Worm (Caenorhabditis elegans) whole organism, late embryonic: ENCODE data around the gene K07E3.1.
A peak's percentile ranks its signal among the peaks of the same experiment; 100 is the strongest.

ENCODE experiments used
- C08G9.2 ChIP-seq: sonication (generic microtip); optimal IDR thresholded peaks from 2 replicates; lab custom pipeline; 2016; ENCODE audit warnings: mild to moderate bottlenecking, missing genetic modification characterization, moderate library complexity, missing compliant biosample characterization
- F13H6.1 ChIP-seq: sonication (generic microtip); optimal IDR thresholded peaks from 2 replicates; lab custom pipeline; 2016; ENCODE audit warnings: missing genetic modification characterization, missing compliant biosample characterization
- K02D7.2 ChIP-seq: sonication (generic microtip); optimal IDR thresholded peaks from 2 replicates; lab custom pipeline; 2017; ENCODE audit warnings: mild to moderate bottlenecking, missing genetic modification characterization, missing compliant biosample characterization
- K09A11.1 ChIP-seq: sonication (generic microtip); optimal IDR thresholded peaks from 2 replicates; lab custom pipeline; 2017; ENCODE audit warnings: antibody characterized with exemption, mild to moderate bottlenecking, missing genetic modification characterization, missing compliant biosample characterization; ENCODE audit not compliant: insufficient read depth
- ceh-14 ChIP-seq: sonication (generic microtip); optimal IDR thresholded peaks from 2 replicates; lab custom pipeline; 2016; ENCODE audit warnings: missing genotype, missing genetic modification characterization, missing compliant biosample characterization
- ceh-18 ChIP-seq: sonication (generic microtip); optimal IDR thresholded peaks from 2 replicates; lab custom pipeline; 2016; ENCODE audit warnings: missing genetic modification characterization, missing compliant biosample characterization
- ceh-2 ChIP-seq: sonication (generic microtip); optimal IDR thresholded peaks from 2 replicates; lab custom pipeline; 2016; ENCODE audit warnings: missing genotype, missing genetic modification characterization, missing compliant biosample characterization
- ceh-24 ChIP-seq: sonication (generic microtip); optimal IDR thresholded peaks from 2 replicates; lab custom pipeline; 2016; ENCODE audit warnings: mild to moderate bottlenecking, missing genetic modification characterization, missing compliant biosample characterization
- ceh-30 ChIP-seq: fragments of 150-350 bp; optimal IDR thresholded peaks from 2 replicates; lab custom pipeline; 2014; ENCODE audit warnings: missing biosample characterization, missing genetic modification characterization
- ceh-34 ChIP-seq: sonication (generic microtip); optimal IDR thresholded peaks from 2 replicates; lab custom pipeline; 2016; ENCODE audit warnings: mild to moderate bottlenecking, missing genetic modification characterization, missing compliant biosample characterization
- ceh-45 ChIP-seq: fragments of 200-800 bp; sonication (Bioruptor generic); IDR thresholded peaks from 2 replicates; pipeline ENCODE4 v1.3.6; 2022; ENCODE audit warnings: missing genetic modification reagents, missing genetic modification characterization, missing compliant biosample characterization
- ceh-48 ChIP-seq: sonication (generic microtip); optimal IDR thresholded peaks from 2 replicates; lab custom pipeline; 2016; ENCODE audit warnings: missing genetic modification characterization, inconsistent platforms, missing compliant biosample characterization
- dmd-4 ChIP-seq: sonication (generic microtip); optimal IDR thresholded peaks from 2 replicates; lab custom pipeline; 2016; ENCODE audit warnings: borderline replicate concordance, missing genetic modification characterization, missing compliant biosample characterization
- elt-2 ChIP-seq: sonication (generic microtip); optimal IDR thresholded peaks from 2 replicates; lab custom pipeline; 2016; ENCODE audit warnings: missing genetic modification reagents, missing genetic modification characterization, missing compliant biosample characterization
- ets-4 ChIP-seq: sonication (generic microtip); optimal IDR thresholded peaks from 2 replicates; lab custom pipeline; 2016; ENCODE audit warnings: missing genetic modification characterization, missing compliant biosample characterization
- fax-1 ChIP-seq: sonication (generic microtip); optimal IDR thresholded peaks from 2 replicates; lab custom pipeline; 2016; ENCODE audit warnings: missing genotype, missing genetic modification characterization, missing compliant biosample characterization
- fkh-10 ChIP-seq: fragments of 150-350 bp; optimal IDR thresholded peaks from 2 replicates; lab custom pipeline; 2014; ENCODE audit warnings: missing biosample characterization, missing genetic modification reagents, missing genetic modification characterization
- fkh-6 ChIP-seq: sonication (generic microtip); optimal IDR thresholded peaks from 2 replicates; lab custom pipeline; 2016; ENCODE audit warnings: missing genetic modification characterization, missing compliant biosample characterization
- gmeb-2 ChIP-seq: sonication (generic microtip); optimal IDR thresholded peaks from 2 replicates; lab custom pipeline; 2016; ENCODE audit warnings: missing genetic modification characterization, inconsistent platforms, missing compliant biosample characterization
- hlh-30 ChIP-seq: sonication (generic microtip); optimal IDR thresholded peaks from 2 replicates; lab custom pipeline; 2017; ENCODE audit warnings: antibody characterized with exemption, missing genetic modification characterization, missing compliant biosample characterization; ENCODE audit not compliant: insufficient read depth
- madf-2 ChIP-seq: sonication (generic microtip); optimal IDR thresholded peaks from 2 replicates; lab custom pipeline; 2017; ENCODE audit warnings: missing genetic modification characterization, missing compliant biosample characterization
- mec-3 ChIP-seq: sonication (generic microtip); optimal IDR thresholded peaks from 2 replicates; lab custom pipeline; 2016; ENCODE audit warnings: borderline replicate concordance, missing genetic modification characterization, missing compliant biosample characterization
- nhr-11 ChIP-seq: fragments of 150-350 bp; optimal IDR thresholded peaks from 2 replicates; lab custom pipeline; 2014; ENCODE audit warnings: missing biosample characterization, missing genetic modification characterization
- nhr-232 ChIP-seq: sonication (generic microtip); optimal IDR thresholded peaks from 2 replicates; lab custom pipeline; 2016; ENCODE audit warnings: missing genetic modification characterization, missing compliant biosample characterization
- pag-3 ChIP-seq: sonication (generic microtip); optimal IDR thresholded peaks from 2 replicates; lab custom pipeline; 2016; ENCODE audit warnings: missing compliant biosample characterization, missing genetic modification characterization, borderline replicate concordance
- pat-9 ChIP-seq: fragments of 200-800 bp; sonication (Bioruptor generic); optimal IDR thresholded peaks from 2 replicates; lab custom pipeline; 2018; ENCODE audit warnings: mild to moderate bottlenecking, missing genetic modification characterization, moderate library complexity, missing compliant biosample characterization
- pha-2 ChIP-seq: sonication (generic microtip); optimal IDR thresholded peaks from 2 replicates; lab custom pipeline; 2017; ENCODE audit warnings: mild to moderate bottlenecking, missing genetic modification characterization, missing compliant biosample characterization
- pha-4 ChIP-seq: fragments of 150-350 bp; optimal IDR thresholded peaks from 2 replicates; lab custom pipeline; 2018; ENCODE audit warnings: missing biosample characterization, missing genetic modification reagents, missing genetic modification characterization
- rnt-1 ChIP-seq: sonication (generic microtip); optimal IDR thresholded peaks from 2 replicates; lab custom pipeline; 2016; ENCODE audit warnings: missing genetic modification characterization, missing compliant biosample characterization
- sox-2 ChIP-seq: fragments of 200-800 bp; sonication (Bioruptor generic); IDR thresholded peaks from 2 replicates; pipeline ENCODE4 v1.3.6; 2022; ENCODE audit warnings: missing genetic modification reagents, missing genetic modification characterization, missing compliant biosample characterization
- syd-9 ChIP-seq: sonication (generic microtip); optimal IDR thresholded peaks from 2 replicates; lab custom pipeline; 2016; ENCODE audit warnings: mild to moderate bottlenecking, missing genetic modification characterization, moderate library complexity, missing compliant biosample characterization
- tbx-2 ChIP-seq: sonication (generic microtip); optimal IDR thresholded peaks from 2 replicates; lab custom pipeline; 2016; ENCODE audit warnings: missing genetic modification characterization, missing compliant biosample characterization
- tbx-7 ChIP-seq: sonication (generic microtip); optimal IDR thresholded peaks from 2 replicates; lab custom pipeline; 2016; ENCODE audit warnings: missing genotype, missing genetic modification characterization, missing compliant biosample characterization
- unc-42 ChIP-seq: sonication (generic microtip); optimal IDR thresholded peaks from 2 replicates; lab custom pipeline; 2016; ENCODE audit warnings: missing genotype, missing genetic modification characterization, missing compliant biosample characterization
- unc-55 ChIP-seq: sonication (generic microtip); optimal IDR thresholded peaks from 2 replicates; lab custom pipeline; 2017; ENCODE audit warnings: missing biosample characterization, missing genetic modification reagents, missing genetic modification characterization
- ztf-16 ChIP-seq: sonication (generic microtip); optimal IDR thresholded peaks from 2 replicates; lab custom pipeline; 2017; ENCODE audit warnings: missing genetic modification characterization, missing compliant biosample characterization

K07E3.1 gene

ce11 chrX:8082703-8083102 lies 27.5 kb upstream of the K07E3.1 start:
- no peak for TF ChIP-seq ztf-16
- no peak for TF ChIP-seq ceh-34 (tag; lab: Kevin White, UChicago)
- TF ChIP-seq unc-42 (tag; lab: Kevin White, UChicago) = no peak
- no peak for TF ChIP-seq nhr-11 (tag; lab: Kevin White, UChicago)
- no peak for TF ChIP-seq unc-55 (GFP tag; lab: Kevin White, UChicago)
- no peak for TF ChIP-seq ceh-14 (tag; lab: Kevin White, UChicago)
- no peak for TF ChIP-seq ceh-48 (tag; lab: Kevin White, UChicago)
- no peak for TF ChIP-seq madf-2 (tag; lab: Kevin White, UChicago)
- no peak for TF ChIP-seq fkh-10
- TF ChIP-seq ceh-45 (GFP tag; lab: Robert Waterston, UW) = no peak
- no peak for TF ChIP-seq fkh-6 (tag; lab: Kevin White, UChicago)
- no peak for TF ChIP-seq ceh-24
- TF ChIP-seq pha-2 = no peak
- no peak for TF ChIP-seq syd-9 (tag; lab: Kevin White, UChicago)

- TF ChIP-seq ceh-45 (GFP tag; lab: Robert Waterston, UW) = no peak
- TF ChIP-seq sox-2 (GFP tag; lab: Robert Waterston, UW) = no peak
- no peak for TF ChIP-seq mec-3 (tag; lab: Kevin White, UChicago)
Measured at ce11 chrX:8083330-8083729, 26.9 kb upstream of the K07E3.1 start.

- TF ChIP-seq elt-2 (peak; percentile 22), hlh-30 (peak; percentile 13), rnt-1 (no peak)
Measured at ce11 chrX:8083919-8084318, 26.3 kb upstream of the K07E3.1 start, which contains the start of gene K07E3.4. K07E3.4 (minus strand) TSS chrX:8084018.

- no peak for TF ChIP-seq gmeb-2 (tag; lab: Kevin White, UChicago)
- no peak for TF ChIP-seq pag-3
- TF ChIP-seq C08G9.2 (tag; lab: Kevin White, UChicago) = no peak
- TF ChIP-seq ceh-18 (tag; lab: Kevin White, UChicago) = no peak
- no peak for TF ChIP-seq fax-1 (tag; lab: Kevin White, UChicago)
- TF ChIP-seq ets-4 (tag; lab: Kevin White, UChicago) = no peak
- no peak for TF ChIP-seq mec-3 (tag; lab: Kevin White, UChicago)
- no peak for TF ChIP-seq F13H6.1
- TF ChIP-seq tbx-2 = no peak
- no peak for TF ChIP-seq madf-2 (tag; lab: Kevin White, UChicago)
- no peak for TF ChIP-seq pat-9
- no peak for TF ChIP-seq ceh-30
- TF ChIP-seq K02D7.2 (tag; lab: Kevin White, UChicago) = no peak
- TF ChIP-seq fkh-10 = no peak
- TF ChIP-seq nhr-232 (tag; lab: Kevin White, UChicago) = no peak
- TF ChIP-seq ceh-2 (tag; lab: Kevin White, UChicago) = no peak
- no peak for TF ChIP-seq K09A11.1 (tag; lab: Kevin White, UChicago)
- TF ChIP-seq ceh-34 (tag; lab: Kevin White, UChicago) = no peak
- TF ChIP-seq dmd-4 = no peak
Measured at ce11 chrX:8084669-8085068, 25.6 kb upstream of the K07E3.1 start.

ce11 chrX:8086450-8086724 lies 23.9 kb upstream of the K07E3.1 start, which contains the start of gene dao-3:
dao-3 (minus strand) TSS chrX:8086550.
- TF ChIP-seq fkh-10 (no peak), tbx-7 (tag; lab: Kevin White, UChicago) (no peak), pha-4 (tag; lab: Kevin White, UChicago) (no peak), fax-1 (tag; lab: Kevin White, UChicago) (no peak), ceh-45 (GFP tag; lab: Robert Waterston, UW) (no peak)
